Fruit fly (Drosophila melanogaster) whole organism, wandering third instar larva: Measurements from ENCODE around the gene omd.

ENCODE experiments used
- CG32264 ChIP-seq: fragments of 200-800 bp; sonication (Bioruptor generic); optimal IDR thresholded peaks from 2 replicates; lab custom pipeline; 2016; ENCODE audit warnings: missing biosample characterization, missing genetic modification characterization
- CG9705 ChIP-seq: fragments of 200-800 bp; sonication (Bioruptor generic); optimal IDR thresholded peaks from 2 replicates; lab custom pipeline; 2018; ENCODE audit warnings: missing biosample characterization, mild to moderate bottlenecking, missing genetic modification characterization
- Dfd ChIP-seq: fragments of >200 bp; optimal IDR thresholded peaks from 2 replicates; lab custom pipeline; 2017; ENCODE audit warnings: missing biosample characterization, missing genetic modification characterization
- Dif ChIP-seq: fragments of 200-275, 200-300 bp; sonication (Bioruptor generic); optimal IDR thresholded peaks from 2 replicates; lab custom pipeline; 2018; ENCODE audit warnings: missing biosample characterization, missing genetic modification characterization; ENCODE audit not compliant: partially characterized antibody
- HLH106 ChIP-seq: fragments of 200-800 bp; optimal IDR thresholded peaks from 3 replicates; lab custom pipeline; 2019; ENCODE audit warnings: missing biosample characterization, mild to moderate bottlenecking, missing genetic modification characterization, moderate library complexity
- Hnf4 ChIP-seq: fragments of 200-800 bp; sonication (Bioruptor generic); optimal IDR thresholded peaks from 2 replicates; lab custom pipeline; 2016; ENCODE audit warnings: missing biosample characterization, mild to moderate bottlenecking, missing genetic modification characterization
- Hr78 ChIP-seq: fragments of >200 bp; optimal IDR thresholded peaks from 2 replicates; lab custom pipeline; 2017; ENCODE audit warnings: missing biosample characterization, missing genetic modification characterization
- Hr83 ChIP-seq: fragments of 200-300 bp; sonication (Bioruptor generic); optimal IDR thresholded peaks from 2 replicates; lab custom pipeline; 2016; ENCODE audit warnings: missing biosample characterization, mild to moderate bottlenecking, missing genetic modification characterization, moderate library complexity; ENCODE audit not compliant: poor library complexity, severe bottlenecking
- Jra ChIP-seq: sonication (Bioruptor generic); optimal IDR thresholded peaks from 2 replicates; lab custom pipeline; 2016; ENCODE audit warnings: missing biosample characterization, missing genetic modification characterization
- Mio ChIP-seq: sonication (Bioruptor generic); optimal IDR thresholded peaks from 2 replicates; lab custom pipeline; 2016; ENCODE audit warnings: missing biosample characterization, missing genetic modification characterization
- OdsH ChIP-seq: fragments of 200-800 bp; sonication (Bioruptor generic); optimal IDR thresholded peaks from 2 replicates; lab custom pipeline; 2016; ENCODE audit warnings: missing biosample characterization, mild to moderate bottlenecking, missing genetic modification characterization
- Rel ChIP-seq, 2 experiments: fragments of 200-800 bp; sonication (Bioruptor generic) in 1 of 2; optimal IDR thresholded peaks; 2 replicates in 1 of 2; 3 replicates in 1 of 2; lab custom pipeline; 2016 to 2019; ENCODE audit warnings: mild to moderate bottlenecking in 2 of 2, missing biosample characterization in 2 of 2, missing genetic modification characterization in 2 of 2, moderate library complexity in 1 of 2
- Sp1 ChIP-seq: fragments of 200-800 bp; sonication (Bioruptor generic); optimal IDR thresholded peaks from 3 replicates; lab custom pipeline; 2019; ENCODE audit warnings: missing biosample characterization, mild to moderate bottlenecking, missing genetic modification characterization, moderate library complexity
- Vsx2 ChIP-seq: fragments of 200-300, 225-300 bp; sonication (Bioruptor generic); optimal IDR thresholded peaks from 2 replicates; lab custom pipeline; 2018; ENCODE audit warnings: missing biosample characterization, missing genetic modification characterization; ENCODE audit not compliant: partially characterized antibody
- br ChIP-seq: fragments of 200-800 bp; sonication (Bioruptor generic); optimal IDR thresholded peaks from 2 replicates; lab custom pipeline; 2016; ENCODE audit warnings: missing biosample characterization, missing genetic modification characterization
- brk ChIP-seq: fragments of 200-800 bp; sonication (Bioruptor generic); optimal IDR thresholded peaks from 2 replicates; lab custom pipeline; 2016; ENCODE audit warnings: missing biosample characterization, mild to moderate bottlenecking, missing genetic modification characterization
- dmrt93B ChIP-seq: fragments of 200-800 bp; sonication (Bioruptor generic); optimal IDR thresholded peaks from 2 replicates; lab custom pipeline; 2018; ENCODE audit warnings: missing biosample characterization, mild to moderate bottlenecking, missing genetic modification characterization
- ey ChIP-seq: fragments of 200-800 bp; sonication (Bioruptor generic); optimal IDR thresholded peaks from 2 replicates; lab custom pipeline; 2016; ENCODE audit warnings: missing biosample characterization, missing genetic modification characterization
- foxo ChIP-seq, 2 experiments: fragments of 200-800 bp; sonication (Bioruptor generic); optimal IDR thresholded peaks; 2 replicates in 1 of 2; 3 replicates in 1 of 2; lab custom pipeline; 2016 to 2017; ENCODE audit warnings: missing biosample characterization in 2 of 2, missing genetic modification characterization in 2 of 2
- h ChIP-seq: fragments of 200-800 bp; sonication (Bioruptor generic); optimal IDR thresholded peaks from 3 replicates; lab custom pipeline; 2016; ENCODE audit warnings: missing biosample characterization, mild to moderate bottlenecking, missing genetic modification characterization
- jim ChIP-seq: fragments of 175-275, 200-325 bp; sonication (Bioruptor generic); optimal IDR thresholded peaks from 2 replicates; lab custom pipeline; 2016; ENCODE audit warnings: missing biosample characterization, mild to moderate bottlenecking, missing genetic modification characterization
- lola ChIP-seq: fragments of >200 bp; optimal IDR thresholded peaks from 2 replicates; lab custom pipeline; 2017; ENCODE audit warnings: missing biosample characterization, missing genetic modification characterization
- pan ChIP-seq: fragments of >200 bp; optimal IDR thresholded peaks from 2 replicates; lab custom pipeline; 2017
- psq ChIP-seq: fragments of 200-800 bp; sonication (Bioruptor generic); optimal IDR thresholded peaks from 3 replicates; lab custom pipeline; 2017; ENCODE audit warnings: missing biosample characterization, mild to moderate bottlenecking, missing genetic modification characterization, moderate library complexity
- rgr ChIP-seq: fragments of 200-800 bp; sonication (Bioruptor generic); optimal IDR thresholded peaks from 3 replicates; lab custom pipeline; 2016; ENCODE audit warnings: missing biosample characterization, mild to moderate bottlenecking, missing genetic modification characterization
- sage ChIP-seq: fragments of 200-800 bp; sonication (Bioruptor generic); optimal IDR thresholded peaks from 2 replicates; lab custom pipeline; 2016; ENCODE audit warnings: missing biosample characterization, mild to moderate bottlenecking, missing genetic modification characterization
- usp ChIP-seq: fragments of >200 bp; optimal IDR thresholded peaks from 2 replicates; lab custom pipeline; 2017; ENCODE audit warnings: missing biosample characterization, missing genetic modification characterization
- woc ChIP-seq: sonication (Bioruptor generic); optimal IDR thresholded peaks from 2 replicates; lab custom pipeline; 2016; ENCODE audit warnings: missing biosample characterization, mild to moderate bottlenecking, missing genetic modification characterization

omd gene

DNA sequence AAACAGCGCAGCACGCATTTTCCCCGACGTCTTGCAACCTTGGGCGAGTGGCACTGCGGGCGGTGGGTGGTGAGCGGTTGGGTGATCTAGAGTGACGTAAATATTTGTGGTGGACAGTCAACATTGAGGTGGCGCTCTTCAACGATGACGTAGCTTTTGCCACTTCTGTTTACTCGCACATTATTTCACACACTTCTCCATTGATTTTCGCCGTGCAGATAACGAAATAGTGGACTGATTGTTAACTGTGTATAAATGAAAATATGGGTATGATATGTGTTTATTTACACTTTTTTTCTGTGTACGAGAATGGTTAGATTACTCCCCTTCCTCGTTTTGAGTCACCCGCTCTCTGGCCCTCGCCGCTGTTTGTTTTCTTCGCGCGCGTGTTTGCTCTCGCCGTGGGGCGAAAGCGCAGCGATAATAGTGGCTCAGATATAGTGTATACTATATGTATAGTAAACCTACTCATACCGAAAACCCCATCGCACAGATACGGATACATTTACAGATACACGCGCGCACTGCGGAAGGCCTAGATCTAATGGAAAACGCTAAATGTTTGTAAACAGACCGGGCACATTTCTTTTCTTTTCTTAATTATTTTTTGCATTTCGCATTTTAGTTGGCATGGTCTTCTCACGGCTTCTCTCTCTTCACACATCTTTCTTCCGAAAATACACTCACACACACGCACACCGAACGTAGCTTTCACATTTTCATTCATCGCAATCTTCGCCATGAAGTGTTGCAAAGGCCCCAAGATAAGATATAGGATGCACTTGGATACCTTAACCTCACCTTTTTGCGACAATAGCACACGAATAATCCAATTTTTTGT, at the start of gene omd:
TSS of gene omd (minus strand) at position 840 of the 841 bp plus-strand sequence.
- TF ChIP-seq rgr (GFP tag; lab: Kevin White, UChicago) (peak; percentile 44), Rel (GFP tag; optimal IDR thresholded peaks at IDR 0.05; lab: Kevin White, UChicago) (no peak), Rel (tag; optimal IDR thresholded peaks at IDR 0.05; lab: Kevin White, UChicago) (no peak), psq (GFP tag; lab: Kevin White, UChicago) (peak; percentile 64), OdsH (GFP tag; lab: Kevin White, UChicago) (peak; percentile 23), ey (no peak)

DNA sequence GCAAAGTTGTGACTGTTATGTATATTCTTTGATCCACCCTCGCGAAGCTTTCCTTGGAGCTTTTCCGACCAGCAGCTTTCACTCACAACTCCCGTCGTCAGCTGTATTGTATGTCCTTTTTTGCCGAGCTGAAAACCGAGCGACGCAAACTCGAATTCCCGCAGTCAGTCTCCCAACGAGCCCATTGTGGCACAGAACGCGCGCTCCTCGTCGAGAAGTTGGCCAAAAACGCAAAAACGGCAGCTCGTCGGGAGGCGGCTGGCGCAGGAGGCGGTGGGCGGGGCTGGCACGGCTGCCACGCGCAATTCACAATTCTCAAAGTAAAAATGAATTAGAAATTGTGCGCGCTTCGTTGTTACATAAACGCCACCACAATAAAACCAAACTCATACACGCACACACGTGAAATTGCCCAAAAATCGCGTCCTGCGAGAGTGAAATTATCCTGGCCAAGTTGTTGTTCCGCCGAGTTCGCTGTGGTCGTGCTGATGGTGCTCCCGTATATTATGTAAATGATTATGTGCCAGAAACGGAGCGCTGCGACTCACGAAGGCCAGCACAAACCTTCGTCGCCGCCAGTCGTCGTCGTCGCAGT, 48.4 kb upstream of the omd start:
- TF ChIP-seq foxo (GFP tag; optimal IDR thresholded peaks at IDR 0.05; lab: Kevin White, UChicago) (no peak), ey (no peak), woc (no peak), CG32264 (no peak), jim (GFP tag; lab: Kevin White, UChicago) (no peak), CG9705 (GFP tag; lab: Kevin White, UChicago) (no peak), usp (GFP tag; lab: Kevin White, UChicago) (no peak), br (GFP tag; lab: Kevin White, UChicago) (no peak), sage (GFP tag; lab: Kevin White, UChicago) (no peak), Hnf4 (GFP tag; lab: Kevin White, UChicago) (no peak), h (no peak), Dif (GFP tag; lab: Kevin White, UChicago) (no peak), lola (GFP tag; lab: Kevin White, UChicago) (no peak), HLH106 (tag; lab: Kevin White, UChicago) (no peak), Sp1 (no peak), Dfd (GFP tag; lab: Kevin White, UChicago) (no peak), psq (GFP tag; lab: Kevin White, UChicago) (no peak), Hr83 (GFP tag; lab: Kevin White, UChicago) (no peak), Vsx2 (GFP tag; lab: Kevin White, UChicago) (no peak), pan (lab: Kevin White, UChicago) (no peak)

DNA sequence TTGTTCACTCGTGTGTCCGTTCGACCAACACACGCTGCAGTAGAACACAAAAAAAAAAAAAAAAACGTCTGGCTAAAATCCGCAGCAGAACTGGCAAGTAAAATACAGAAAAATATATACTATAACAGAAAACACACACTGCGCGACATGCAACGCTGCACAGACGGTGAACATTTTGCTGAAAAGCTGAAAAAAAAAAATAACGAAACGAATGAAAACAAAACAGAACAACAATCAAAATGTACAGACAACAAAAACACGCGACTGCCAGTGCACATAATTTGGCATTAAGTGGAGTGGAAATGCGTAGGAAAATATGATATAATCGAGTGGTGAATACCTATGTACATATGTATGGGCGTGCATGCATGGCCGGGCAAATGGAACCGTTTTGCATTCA, 43.0 kb upstream of the omd start:
- TF ChIP-seq jim (GFP tag; lab: Kevin White, UChicago) (no peak), h (no peak), lola (GFP tag; lab: Kevin White, UChicago) (no peak), usp (GFP tag; lab: Kevin White, UChicago) (no peak), Hnf4 (GFP tag; lab: Kevin White, UChicago) (no peak), Hr78 (GFP tag; lab: Kevin White, UChicago) (no peak), CG9705 (GFP tag; lab: Kevin White, UChicago) (no peak), dmrt93B (GFP tag; lab: Kevin White, UChicago) (no peak), OdsH (GFP tag; lab: Kevin White, UChicago) (no peak), pan (lab: Kevin White, UChicago) (no peak), woc (no peak), Jra (GFP tag; lab: Kevin White, UChicago) (no peak), HLH106 (tag; lab: Kevin White, UChicago) (no peak), Mio (GFP tag; lab: Kevin White, UChicago) (no peak), brk (GFP tag; lab: Kevin White, UChicago) (no peak), br (GFP tag; lab: Kevin White, UChicago) (no peak), CG32264 (no peak), sage (GFP tag; lab: Kevin White, UChicago) (no peak)

DNA sequence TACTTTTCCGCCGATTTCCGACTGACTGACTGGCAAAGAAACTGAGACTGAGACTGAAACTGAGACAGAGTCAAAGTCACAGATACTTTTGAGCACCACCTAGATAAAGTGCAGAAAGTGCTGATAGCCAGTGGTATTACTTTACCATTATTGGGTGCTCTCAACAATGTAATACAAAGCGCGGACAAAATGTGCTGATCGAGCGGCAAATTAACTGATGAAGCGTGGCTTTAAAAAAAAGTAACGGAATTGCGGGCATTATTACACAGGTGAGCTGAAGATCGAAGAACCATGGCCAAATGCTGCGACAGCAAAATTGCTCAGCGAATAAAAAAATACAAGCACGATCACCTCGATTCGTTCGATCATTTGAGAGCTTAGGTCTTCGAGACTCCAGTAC, 41.9 kb upstream of the omd start:
- no peak for TF ChIP-seq Jra (GFP tag; lab: Kevin White, UChicago)
- TF ChIP-seq dmrt93B (GFP tag; lab: Kevin White, UChicago): no peak
- TF ChIP-seq Vsx2 (GFP tag; lab: Kevin White, UChicago): no peak
- TF ChIP-seq psq (GFP tag; lab: Kevin White, UChicago): no peak
